Worm (Caenorhabditis elegans) whole organism, early embryonic: Measurements from ENCODE around the gene tag-335.

Experiments used
- B0310.2 ChIP-seq: sonication (generic microtip); optimal IDR thresholded peaks from 2 replicates; lab custom pipeline; 2016; ENCODE audit warnings: mild to moderate bottlenecking, missing genetic modification characterization, missing compliant biosample characterization
- F13C5.2 ChIP-seq: sonication (generic microtip); optimal IDR thresholded peaks from 2 replicates; lab custom pipeline; 2017; ENCODE audit warnings: mild to moderate bottlenecking, missing genetic modification characterization, inconsistent platforms, missing compliant biosample characterization
- aly-1 ChIP-seq: sonication (generic microtip); optimal IDR thresholded peaks from 2 replicates; lab custom pipeline; 2016; ENCODE audit warnings: missing genetic modification characterization, missing compliant biosample characterization
- ama-1 ChIP-seq: fragments of 150-350 bp; optimal IDR thresholded peaks from 2 replicates; lab custom pipeline; 2014
- ceh-13 ChIP-seq: fragments of 200-800 bp; sonication (Bioruptor generic); optimal IDR thresholded peaks from 2 replicates; lab custom pipeline; 2018; ENCODE audit warnings: mild to moderate bottlenecking, missing genetic modification characterization, missing compliant biosample characterization
- ceh-36 ChIP-seq: sonication (generic microtip); optimal IDR thresholded peaks from 2 replicates; lab custom pipeline; 2016; ENCODE audit warnings: missing genetic modification characterization, inconsistent platforms, missing compliant biosample characterization
- ets-7 ChIP-seq: sonication (generic microtip); optimal IDR thresholded peaks from 2 replicates; lab custom pipeline; 2016; ENCODE audit warnings: missing genotype, missing genetic modification characterization, missing compliant biosample characterization
- flt-1 ChIP-seq: fragments of 200-800 bp; sonication (Bioruptor generic); IDR thresholded peaks from 2 replicates; pipeline ENCODE4 v1.3.6; 2022; ENCODE audit warnings: missing genetic modification characterization, missing compliant biosample characterization
- hmbx-1 ChIP-seq: sonication (generic microtip); optimal IDR thresholded peaks from 2 replicates; lab custom pipeline; 2016; ENCODE audit warnings: mild to moderate bottlenecking, missing genetic modification characterization, missing compliant biosample characterization
- hmg-4 ChIP-seq: fragments of 200-800 bp; sonication (Bioruptor generic); optimal IDR thresholded peaks from 2 replicates; lab custom pipeline; 2018; ENCODE audit warnings: mild to moderate bottlenecking, missing genetic modification characterization, missing compliant biosample characterization
- hnd-1 ChIP-seq: sonication (generic microtip); optimal IDR thresholded peaks from 2 replicates; lab custom pipeline; 2016; ENCODE audit warnings: missing genetic modification characterization, missing compliant biosample characterization
- pes-1 ChIP-seq: fragments of 200-800 bp; sonication (Bioruptor generic); IDR thresholded peaks from 2 replicates; pipeline ENCODE4 v1.3.6; 2022; ENCODE audit warnings: missing genetic modification reagents, missing genetic modification characterization, missing compliant biosample characterization
- scrt-1 ChIP-seq: fragments of 200-800 bp; sonication (Bioruptor generic); IDR thresholded peaks from 2 replicates; pipeline ENCODE4 v1.3.6; 2022; ENCODE audit warnings: missing genetic modification characterization, missing compliant biosample characterization
- sea-1 ChIP-seq: fragments of 200-800 bp; sonication (Bioruptor generic); conservative IDR thresholded peaks from 2 replicates; pipeline ENCODE4 v1.3.6; 2022; ENCODE audit warnings: missing genetic modification characterization, missing compliant biosample characterization
- tbx-11 ChIP-seq: fragments of 200-800 bp; sonication (Bioruptor generic); IDR thresholded peaks from 2 replicates; pipeline ENCODE4 v1.3.6; 2022; ENCODE audit warnings: missing genetic modification characterization, missing compliant biosample characterization
- tbx-37 ChIP-seq: fragments of 200-800 bp; sonication (Bioruptor generic); conservative IDR thresholded peaks from 2 replicates; pipeline ENCODE4 v1.3.6; 2022; ENCODE audit warnings: missing genetic modification reagents, missing genetic modification characterization, missing compliant biosample characterization
- tra-4 ChIP-seq: sonication (generic microtip); optimal IDR thresholded peaks from 2 replicates; lab custom pipeline; 2017; ENCODE audit warnings: missing genetic modification characterization, missing compliant biosample characterization

Gene tag-335

DNA sequence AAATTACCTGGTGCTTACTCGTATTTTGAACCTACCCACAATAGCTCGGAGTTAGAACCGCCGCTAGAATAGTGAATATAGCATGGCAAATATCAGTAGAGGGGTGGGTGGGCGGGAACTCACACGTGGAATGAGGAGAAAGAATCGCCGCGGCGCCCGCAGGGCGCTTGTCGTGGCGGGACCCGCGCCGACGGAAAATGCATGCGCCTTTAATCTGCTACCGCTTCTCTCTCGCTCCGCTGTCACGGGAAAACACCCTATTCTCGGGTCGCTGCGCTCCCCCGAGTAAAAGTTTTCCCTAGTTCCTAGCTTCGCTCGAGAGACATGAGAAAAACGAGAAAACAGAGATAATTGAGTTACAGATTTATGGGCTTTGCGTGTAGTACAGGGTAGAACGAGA is 16.4 kb upstream of the tag-335 start:
- 0 out of 2 replicates have a peak, but pooled peaks have one; percentile 19 for TF ChIP-seq pes-1 (GFP tag; lab: Robert Waterston, UW)

DNA sequence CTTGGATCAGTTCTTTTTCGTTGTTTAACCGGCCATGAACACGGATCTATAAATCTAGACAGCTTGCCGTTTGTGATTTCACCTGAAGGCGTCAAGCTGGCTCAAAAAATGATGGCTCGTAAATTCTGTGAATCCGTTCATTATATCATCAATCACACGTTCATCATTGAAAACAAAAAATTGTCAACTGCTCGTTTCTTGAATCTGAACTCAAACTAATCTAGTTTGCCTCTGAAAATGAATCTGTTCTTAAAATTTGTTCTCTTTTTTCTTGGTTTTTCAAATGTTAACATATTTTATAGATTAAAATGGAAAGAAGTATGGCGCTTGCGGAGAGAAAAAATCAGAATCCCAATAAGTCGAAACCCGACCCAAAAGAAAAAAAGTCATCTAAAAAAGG is 12.3 kb upstream of the tag-335 start, which contains the start of gene C42C1.8:
Gene C42C1.8, plus strand, starts transcription at position 301 of the 400 bp plus-strand sequence.
- TF ChIP-seq F13C5.2 (tag; lab: Kevin White, UChicago): no peak
- no peak for TF ChIP-seq scrt-1 (GFP tag; lab: Robert Waterston, UW)
- no peak for TF ChIP-seq sea-1
- no peak for TF ChIP-seq B0310.2 (tag; lab: Kevin White, UChicago)
- no peak for TF ChIP-seq ets-7 (tag; lab: Kevin White, UChicago)

DNA sequence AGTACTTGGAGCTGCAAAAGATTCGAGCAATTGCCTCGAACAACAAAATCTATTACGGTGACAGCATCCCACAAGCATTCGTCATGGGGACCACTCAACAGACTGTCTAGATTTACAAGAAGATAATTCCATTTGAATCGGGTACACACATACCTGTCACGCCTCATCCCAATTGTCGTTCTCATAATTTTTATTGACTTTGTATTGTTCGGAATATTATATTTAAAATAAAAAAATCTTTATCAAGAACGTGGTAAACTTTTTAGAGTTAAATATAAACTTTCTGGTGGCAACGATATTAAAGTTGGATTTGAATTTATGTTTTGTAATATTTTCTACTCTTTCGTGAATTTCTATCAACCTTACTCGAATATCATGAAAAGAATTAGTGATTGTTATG is 10.8 kb upstream of the tag-335 start, which contains the start of gene C42C1.9:
Gene C42C1.9, plus strand, starts transcription at position 301 of the 400 bp plus-strand sequence.
- TF ChIP-seq tbx-37 (GFP tag; lab: Robert Waterston, UW) (no peak), pes-1 (GFP tag; lab: Robert Waterston, UW) (no peak), flt-1 (GFP tag; lab: Robert Waterston, UW) (no peak), hmbx-1 (tag; lab: Kevin White, UChicago) (no peak), B0310.2 (tag; lab: Kevin White, UChicago) (no peak), aly-1 (tag; lab: Kevin White, UChicago) (no peak), hnd-1 (tag; lab: Kevin White, UChicago) (no peak), tbx-11 (GFP tag; lab: Robert Waterston, UW) (no peak), ama-1 (lab: Kevin White, UChicago) (no peak), ets-7 (tag; lab: Kevin White, UChicago) (no peak), ceh-13 (no peak), F13C5.2 (tag; lab: Kevin White, UChicago) (no peak), sea-1 (no peak)

DNA sequence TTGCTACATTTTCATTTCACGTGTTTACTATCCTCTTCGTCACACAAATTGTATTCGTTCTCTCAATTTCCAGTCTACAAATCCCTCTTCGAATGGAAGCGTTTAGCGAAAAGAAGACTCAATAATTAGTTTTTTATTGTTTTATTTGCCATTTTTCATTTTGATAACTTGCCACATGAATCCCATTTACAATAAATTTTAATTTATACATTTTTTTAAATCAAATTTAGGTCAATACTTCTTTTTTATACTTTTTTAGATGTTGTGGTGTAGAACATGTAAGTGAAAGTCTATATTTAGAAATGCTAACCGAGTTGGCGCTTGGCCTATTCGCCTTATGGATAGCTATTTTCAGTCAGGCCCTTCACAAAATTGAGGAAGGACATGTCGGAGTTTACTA is 9.2 kb upstream of the tag-335 start, which contains the start of gene erl-1:
Gene erl-1, plus strand, starts transcription at position 301 of the 400 bp plus-strand sequence.
- TF ChIP-seq tra-4 (tag; lab: Kevin White, UChicago) (no peak), ets-7 (tag; lab: Kevin White, UChicago) (no peak), scrt-1 (GFP tag; lab: Robert Waterston, UW) (no peak), hnd-1 (tag; lab: Kevin White, UChicago) (no peak), ama-1 (lab: Kevin White, UChicago) (no peak), pes-1 (GFP tag; lab: Robert Waterston, UW) (no peak), tbx-11 (GFP tag; lab: Robert Waterston, UW) (no peak), ceh-36 (no peak), hmbx-1 (tag; lab: Kevin White, UChicago) (no peak), aly-1 (tag; lab: Kevin White, UChicago) (no peak), sea-1 (no peak), B0310.2 (tag; lab: Kevin White, UChicago) (no peak), tbx-37 (GFP tag; lab: Robert Waterston, UW) (no peak), F13C5.2 (tag; lab: Kevin White, UChicago) (no peak)

DNA sequence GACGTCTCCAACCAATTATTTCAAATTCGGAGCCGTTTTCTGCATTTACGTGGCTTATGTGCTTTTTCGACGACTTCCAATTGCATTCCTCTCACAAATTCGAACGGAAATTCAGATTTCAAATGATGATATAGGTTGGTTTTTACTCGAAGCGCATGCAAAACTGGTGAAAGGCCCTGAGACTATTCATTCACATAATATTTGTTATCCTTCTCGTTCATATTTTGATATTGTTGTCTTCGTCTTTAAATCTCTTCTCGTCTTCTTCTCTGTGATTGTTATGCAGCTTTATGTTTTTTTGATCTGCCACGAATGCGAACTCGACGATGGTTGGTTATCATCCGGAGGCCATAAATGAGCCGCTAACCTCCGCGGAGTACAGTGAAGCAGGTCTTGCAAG is 4.5 kb upstream of the tag-335 start, which contains the start of gene hpo-12:
Gene hpo-12, plus strand, starts transcription at position 301 of the 400 bp plus-strand sequence.
- TF ChIP-seq tbx-37 (GFP tag; lab: Robert Waterston, UW) (no peak), aly-1 (tag; lab: Kevin White, UChicago) (no peak), hnd-1 (tag; lab: Kevin White, UChicago) (no peak), tra-4 (tag; lab: Kevin White, UChicago) (no peak), ets-7 (tag; lab: Kevin White, UChicago) (no peak), ceh-36 (no peak), scrt-1 (GFP tag; lab: Robert Waterston, UW) (no peak), B0310.2 (tag; lab: Kevin White, UChicago) (no peak), tbx-11 (GFP tag; lab: Robert Waterston, UW) (no peak), hmbx-1 (tag; lab: Kevin White, UChicago) (no peak), flt-1 (GFP tag; lab: Robert Waterston, UW) (no peak), F13C5.2 (tag; lab: Kevin White, UChicago) (no peak), hmg-4 (GFP tag; lab: Kevin White, UChicago) (no peak), ceh-13 (no peak), sea-1 (no peak), pes-1 (GFP tag; lab: Robert Waterston, UW) (no peak), ama-1 (lab: Kevin White, UChicago) (no peak)

DNA sequence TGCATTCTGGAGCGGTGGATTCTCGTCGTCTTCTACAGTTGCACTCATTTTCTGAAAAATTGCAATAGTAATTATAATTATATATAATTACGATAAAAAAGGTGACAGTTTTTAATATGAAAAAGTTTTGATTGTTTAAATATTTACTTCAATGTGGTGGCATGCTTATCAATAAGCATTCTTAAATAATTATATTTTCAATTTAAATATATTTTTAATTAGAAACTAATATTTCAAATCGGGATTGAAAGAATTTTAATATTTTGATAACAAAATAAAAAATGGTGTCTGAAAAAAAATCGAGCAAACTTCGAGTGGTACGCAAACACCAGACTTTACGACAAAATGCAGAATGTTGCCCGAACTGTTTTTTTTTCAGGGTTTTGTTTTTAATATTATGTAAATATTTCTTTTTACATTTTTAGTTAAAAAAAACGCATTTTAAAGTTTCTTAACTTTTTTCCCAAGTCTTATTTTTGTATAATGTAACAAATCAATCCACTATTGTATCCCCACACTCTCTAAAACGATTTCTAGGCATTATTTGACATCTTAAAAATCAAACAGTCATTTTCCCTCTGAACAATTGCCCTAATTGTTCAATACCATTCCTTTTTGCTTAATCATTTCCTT is 3.9 kb upstream of the tag-335 start, which contains the start of the genes C42C1.12 and C42C1.19:
Gene C42C1.12, minus strand, starts transcription at position 51 of the 633 bp plus-strand sequence.
Gene C42C1.19, plus strand, starts transcription at position 583 of the 633 bp plus-strand sequence.
- TF ChIP-seq hnd-1 (tag; lab: Kevin White, UChicago) (no peak), tbx-11 (GFP tag; lab: Robert Waterston, UW) (no peak), tra-4 (tag; lab: Kevin White, UChicago) (no peak), ceh-36 (no peak), aly-1 (tag; lab: Kevin White, UChicago) (no peak), sea-1 (no peak), ama-1 (lab: Kevin White, UChicago) (no peak), pes-1 (GFP tag; lab: Robert Waterston, UW) (no peak), ets-7 (tag; lab: Kevin White, UChicago) (no peak), hmg-4 (GFP tag; lab: Kevin White, UChicago) (no peak), scrt-1 (GFP tag; lab: Robert Waterston, UW) (no peak), ceh-13 (no peak), B0310.2 (tag; lab: Kevin White, UChicago) (no peak), flt-1 (GFP tag; lab: Robert Waterston, UW) (no peak), hmbx-1 (tag; lab: Kevin White, UChicago) (no peak), tbx-37 (GFP tag; lab: Robert Waterston, UW) (no peak), F13C5.2 (tag; lab: Kevin White, UChicago) (no peak)

DNA sequence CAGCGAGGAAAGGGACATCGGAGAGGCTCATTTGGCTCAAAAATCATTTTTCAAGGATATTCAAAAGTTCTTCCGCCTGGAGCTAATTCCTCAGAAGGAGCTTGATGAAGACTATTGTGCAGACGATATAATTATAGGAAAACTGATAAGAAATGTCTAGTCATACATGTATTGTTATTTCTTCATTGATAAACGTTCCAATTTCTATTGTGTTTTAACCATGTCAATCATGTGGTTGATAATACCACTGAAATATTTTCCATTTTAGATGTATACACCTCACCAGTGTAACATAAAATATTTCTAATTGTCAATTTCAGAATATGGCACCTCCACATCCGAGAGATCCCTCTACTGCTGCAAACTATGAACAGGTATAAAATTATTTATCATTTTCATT is 946 bp upstream of the tag-335 start, which contains the start of gene ltah-1.1:
Gene ltah-1.1, plus strand, starts transcription at position 283 of the 400 bp plus-strand sequence.
- TF ChIP-seq scrt-1 (GFP tag; lab: Robert Waterston, UW) (no peak), ets-7 (tag; lab: Kevin White, UChicago) (no peak)
